Worm (Caenorhabditis elegans) whole organism, L1 larva: ENCODE results near the gene C29F3.7.
"Not testable (repeated sequence)": the region's sequence is repeated elsewhere in the genome, so short reads cannot be mapped to it uniquely, and the experiment has no call there.

Experiments
- C16A3.4 ChIP-seq: fragments of 150-350 bp; optimal IDR thresholded peaks from 2 replicates; lab custom pipeline; 2014; ENCODE audit warnings: missing biosample characterization, missing genetic modification characterization
- C34B4.2 ChIP-seq: sonication (generic microtip); optimal IDR thresholded peaks from 2 replicates; lab custom pipeline; 2017; ENCODE audit warnings: mild to moderate bottlenecking, missing genetic modification characterization, missing compliant biosample characterization
- F16B12.6 ChIP-seq: fragments of 150-350 bp; optimal IDR thresholded peaks from 2 replicates; lab custom pipeline; 2014; ENCODE audit warnings: missing biosample characterization, missing genetic modification characterization
- ama-1 ChIP-seq: fragments of 150-350 bp; optimal IDR thresholded peaks from 2 replicates; lab custom pipeline; 2014
- ceh-63 ChIP-seq: fragments of 200-800 bp; sonication (Bioruptor generic); optimal IDR thresholded peaks from 2 replicates; lab custom pipeline; 2018; ENCODE audit warnings: mild to moderate bottlenecking, missing genetic modification characterization, missing compliant biosample characterization
- ceh-8 ChIP-seq: fragments of 200-800 bp; sonication (Bioruptor generic); optimal IDR thresholded peaks from 2 replicates; lab custom pipeline; 2018; ENCODE audit warnings: mild to moderate bottlenecking, missing genetic modification characterization, moderate library complexity, missing compliant biosample characterization
- ceh-82 ChIP-seq, 3 experiments: fragments of 150-350 bp in 1 of 3; sonication (generic microtip) in 2 of 3; optimal IDR thresholded peaks; 2 replicates each; lab custom pipeline; 2014 to 2017; ENCODE audit warnings: missing biosample characterization in 3 of 3, missing genetic modification characterization in 3 of 3
- ces-1 ChIP-seq: fragments of 150-350 bp; optimal IDR thresholded peaks from 2 replicates; lab custom pipeline; 2014; ENCODE audit warnings: missing biosample characterization, missing genetic modification reagents, missing genetic modification characterization
- dpl-1 ChIP-seq, 3 experiments: fragments of 150-350 bp in 2 of 3; sonication (generic microtip) in 1 of 3; optimal IDR thresholded peaks; 2 replicates each; lab custom pipeline; 2014 to 2017; ENCODE audit warnings: missing biosample characterization in 3 of 3, missing genetic modification characterization in 3 of 3, missing genetic modification reagents in 3 of 3
- dsc-1 ChIP-seq: sonication (generic microtip); optimal IDR thresholded peaks from 2 replicates; lab custom pipeline; 2016; ENCODE audit warnings: mild to moderate bottlenecking, missing genetic modification characterization, missing compliant biosample characterization
- efl-1 ChIP-seq, 4 experiments: fragments of 150-350 bp; optimal IDR thresholded peaks in 3 of 4; peaks in 1 of 4; 1 replicate in 1 of 4; 2 replicates in 3 of 4; lab custom pipeline; 2014; ENCODE audit warnings: missing biosample characterization in 2 of 4, missing genetic modification characterization in 2 of 4, missing genetic modification reagents in 2 of 4
- efl-3 ChIP-seq: fragments of 200-800 bp; sonication (Bioruptor generic); optimal IDR thresholded peaks from 2 replicates; lab custom pipeline; 2018; ENCODE audit warnings: mild to moderate bottlenecking, missing genetic modification characterization, missing compliant biosample characterization
- egl-13 ChIP-seq: sonication (generic microtip); optimal IDR thresholded peaks from 2 replicates; lab custom pipeline; 2016; ENCODE audit warnings: missing genotype, missing genetic modification reagents, missing genetic modification characterization, missing compliant biosample characterization
- grh-1 ChIP-seq: fragments of 200-800 bp; sonication (Bioruptor generic); IDR thresholded peaks from 2 replicates; pipeline ENCODE4 v1.3.6; 2022; ENCODE audit warnings: missing genetic modification reagents, missing genetic modification characterization, missing compliant biosample characterization
- hlh-17 ChIP-seq: fragments of 200-800 bp; sonication (Bioruptor generic); optimal IDR thresholded peaks from 2 replicates; lab custom pipeline; 2018; ENCODE audit warnings: missing genetic modification characterization, mild to moderate bottlenecking, missing compliant biosample characterization, moderate library complexity, borderline replicate concordance
- hlh-4 ChIP-seq: sonication (generic microtip); optimal IDR thresholded peaks from 2 replicates; lab custom pipeline; 2016; ENCODE audit warnings: mild to moderate bottlenecking, missing genetic modification characterization, missing compliant biosample characterization
- hpl-2 ChIP-seq: fragments of 150-350 bp; optimal IDR thresholded peaks from 2 replicates; lab custom pipeline; 2014; ENCODE audit warnings: missing biosample characterization, missing genetic modification reagents, missing genetic modification characterization
- irx-1 ChIP-seq: sonication (generic microtip); optimal IDR thresholded peaks from 2 replicates; lab custom pipeline; 2016; ENCODE audit warnings: missing genetic modification characterization, missing compliant biosample characterization
- jun-1 ChIP-seq: fragments of 150-350 bp; optimal IDR thresholded peaks from 2 replicates; lab custom pipeline; 2014; ENCODE audit warnings: missing biosample characterization, missing genetic modification reagents, missing genetic modification characterization
- lin-13 ChIP-seq: fragments of 150-350 bp; optimal IDR thresholded peaks from 2 replicates; lab custom pipeline; 2014; ENCODE audit warnings: missing biosample characterization, missing genetic modification reagents, missing genetic modification characterization
- lin-35 ChIP-seq, 2 experiments: fragments of 150-350 bp; optimal IDR thresholded peaks; 2 replicates each; lab custom pipeline; 2014; ENCODE audit warnings: missing biosample characterization in 2 of 2, missing genetic modification characterization in 2 of 2, missing genetic modification reagents in 2 of 2
- nhr-11 ChIP-seq: fragments of 150-350 bp; optimal IDR thresholded peaks from 2 replicates; lab custom pipeline; 2014; ENCODE audit warnings: missing biosample characterization, missing genetic modification characterization
- nhr-28 ChIP-seq: fragments of 150-350 bp; optimal IDR thresholded peaks from 2 replicates; lab custom pipeline; 2014; ENCODE audit warnings: missing biosample characterization, missing genetic modification characterization
- nhr-71 ChIP-seq: sonication (generic microtip); optimal IDR thresholded peaks from 2 replicates; lab custom pipeline; 2016; ENCODE audit warnings: mild to moderate bottlenecking, missing genetic modification characterization, moderate library complexity, missing compliant biosample characterization
- nhr-76 ChIP-seq: sonication (generic microtip); optimal IDR thresholded peaks from 2 replicates; lab custom pipeline; 2017; ENCODE audit warnings: missing biosample characterization, missing genetic modification characterization
- nhr-85 ChIP-seq: sonication (generic microtip); peaks from one replicate; lab custom pipeline; 2016; ENCODE audit warnings: missing genetic modification characterization, inconsistent platforms, missing compliant biosample characterization
- sox-4 ChIP-seq: sonication (generic microtip); optimal IDR thresholded peaks from 2 replicates; lab custom pipeline; 2016; ENCODE audit warnings: missing genetic modification characterization, missing compliant biosample characterization
- sptf-1 ChIP-seq: fragments of 150-350 bp; optimal IDR thresholded peaks from 2 replicates; lab custom pipeline; 2014; ENCODE audit warnings: missing biosample characterization, missing genetic modification characterization
- swsn-7 ChIP-seq: sonication (generic microtip); optimal IDR thresholded peaks from 2 replicates; lab custom pipeline; 2016; ENCODE audit warnings: missing genetic modification characterization, missing compliant biosample characterization
- tbx-2 ChIP-seq: sonication (generic microtip); optimal IDR thresholded peaks from 2 replicates; lab custom pipeline; 2016; ENCODE audit warnings: missing genetic modification characterization, missing compliant biosample characterization
- tlp-1 ChIP-seq: fragments of 150-350 bp; optimal IDR thresholded peaks from 2 replicates; lab custom pipeline; 2014; ENCODE audit warnings: missing biosample characterization, missing genetic modification characterization
- unc-30 ChIP-seq: sonication (generic microtip); optimal IDR thresholded peaks from 2 replicates; lab custom pipeline; 2017; ENCODE audit warnings: missing biosample characterization, missing genetic modification characterization
- unc-86 ChIP-seq: sonication (generic microtip); optimal IDR thresholded peaks from 2 replicates; lab custom pipeline; 2016; ENCODE audit warnings: missing genetic modification characterization, missing compliant biosample characterization
- xbp-1 ChIP-seq: sonication (generic microtip); optimal IDR thresholded peaks from 2 replicates; lab custom pipeline; 2016; ENCODE audit warnings: missing genetic modification characterization, missing compliant biosample characterization
- zip-4 ChIP-seq: fragments of 200-800 bp; sonication (Bioruptor generic); optimal IDR thresholded peaks from 2 replicates; lab custom pipeline; 2018; ENCODE audit warnings: mild to moderate bottlenecking, missing genetic modification characterization, moderate library complexity, missing compliant biosample characterization
- ztf-11 ChIP-seq, 2 experiments: sonication (generic microtip); optimal IDR thresholded peaks; 2 replicates each; lab custom pipeline; 2016 to 2017; ENCODE audit warnings: missing genetic modification characterization in 2 of 2, missing biosample characterization in 1 of 2, missing compliant biosample characterization in 1 of 2
- ztf-4 ChIP-seq: fragments of 150-350 bp; optimal IDR thresholded peaks from 2 replicates; lab custom pipeline; 2014; ENCODE audit warnings: missing biosample characterization, missing genetic modification characterization

Gene C29F3.7

ce11 chrV:15361412-15361811, 6.7 kb downstream of the C29F3.7 start, which contains the start of gene ech-1.1:
Gene ech-1.1, minus strand, starts transcription at chrV:15361512.
- not testable (repeated sequence) for TF ChIP-seq xbp-1; ceh-82 (tag; optimal IDR thresholded peaks at IDR 0.05; lab: Kevin White, UChicago); efl-1 (optimal IDR thresholded peaks at IDR 0.05; lab: Kevin White, UChicago); efl-1 (GFP tag; optimal IDR thresholded peaks at IDR 0.05 in 1 of 2; lab: Kevin White, UChicago)

ce11 chrV:15367770-15368169, 13.1 kb downstream of the C29F3.7 start:
- TF ChIP-seq hlh-4 (tag; lab: Kevin White, UChicago): no peak
- no peak for TF ChIP-seq jun-1
- no peak for TF ChIP-seq hlh-17 (GFP tag; lab: Kevin White, UChicago)
- TF ChIP-seq C34B4.2 (tag; lab: Kevin White, UChicago): no peak
- no peak for TF ChIP-seq tlp-1 (tag; lab: Kevin White, UChicago)
- TF ChIP-seq hpl-2 (GFP tag; lab: Kevin White, UChicago): no peak
- TF ChIP-seq dsc-1 (tag; lab: Kevin White, UChicago): no peak
- TF ChIP-seq lin-35 (GFP tag; optimal IDR thresholded peaks at IDR 0.05; lab: Kevin White, UChicago): no peak
- no peak for TF ChIP-seq sox-4 (tag; lab: Kevin White, UChicago)
- no peak for TF ChIP-seq unc-86 (tag; lab: Kevin White, UChicago)

- TF ChIP-seq C16A3.4 (tag; lab: Kevin White, UChicago) (no peak), grh-1 (GFP tag; lab: Robert Waterston, UW) (no peak), jun-1 (no peak), nhr-11 (tag; lab: Kevin White, UChicago) (no peak), ces-1 (GFP tag; lab: Kevin White, UChicago) (no peak), nhr-28 (no peak), ama-1 (no peak), dpl-1 (GFP tag; optimal IDR thresholded peaks at IDR 0.05; lab: Kevin White, UChicago) (no peak), lin-13 (GFP tag; lab: Kevin White, UChicago) (no peak), swsn-7 (tag; lab: Kevin White, UChicago) (no peak), dsc-1 (tag; lab: Kevin White, UChicago) (no peak), F16B12.6 (tag; lab: Kevin White, UChicago) (no peak)
Measured at ce11 chrV:15369707-15370106, 15.0 kb downstream of the C29F3.7 start, which contains the start of gene nhr-269. Gene nhr-269, minus strand, starts transcription at chrV:15369807.

ce11 chrV:15376223-15376622, 21.5 kb downstream of the C29F3.7 start, which contains the start of gene srh-52:
Gene srh-52, minus strand, starts transcription at chrV:15376323.
- TF ChIP-seq ztf-11 (tag; optimal IDR thresholded peaks at IDR 0.05; lab: Kevin White, UChicago) (no peak), ceh-63 (no peak), unc-30 (no peak), lin-13 (GFP tag; lab: Kevin White, UChicago) (no peak)

ce11 chrV:15377903-15378302, 23.2 kb downstream of the C29F3.7 start, which contains the start of gene srh-122:
Gene srh-122, minus strand, starts transcription at chrV:15378003.
- TF ChIP-seq nhr-71 (tag; lab: Kevin White, UChicago) (no peak), irx-1 (tag; lab: Kevin White, UChicago) (no peak), efl-3 (GFP tag; lab: Kevin White, UChicago) (no peak), ceh-8 (GFP tag; lab: Kevin White, UChicago) (no peak), dpl-1 (GFP tag; optimal IDR thresholded peaks at IDR 0.05; lab: Kevin White, UChicago) (no peak), egl-13 (tag; lab: Kevin White, UChicago) (no peak), nhr-76 (tag; lab: Kevin White, UChicago) (no peak), nhr-85 (no peak), sptf-1 (tag; lab: Kevin White, UChicago) (no peak), xbp-1 (no peak), hpl-2 (GFP tag; lab: Kevin White, UChicago) (no peak), C16A3.4 (tag; lab: Kevin White, UChicago) (no peak), ztf-4 (tag; lab: Kevin White, UChicago) (no peak), lin-13 (GFP tag; lab: Kevin White, UChicago) (no peak), tbx-2 (no peak), hlh-4 (tag; lab: Kevin White, UChicago) (no peak), zip-4 (no peak), nhr-11 (tag; lab: Kevin White, UChicago) (no peak)
